Fruit fly (Drosophila melanogaster) whole organism, embryonic: Measurements from ENCODE around the gene Ythdc1.

Experiments used
- Antp ChIP-seq: fragments of 200-800 bp; sonication (Bioruptor generic); optimal IDR thresholded peaks from 3 replicates; lab custom pipeline; 2016; ENCODE audit warnings: missing biosample characterization, missing genetic modification characterization
- Blimp-1 ChIP-seq: fragments of 200-800 bp; sonication (Bioruptor generic); optimal IDR thresholded peaks from 3 replicates; lab custom pipeline; 2018; ENCODE audit warnings: missing biosample characterization, missing genetic modification characterization, mild to moderate bottlenecking, moderate library complexity, missing genetic modification reagents
- CG10209 ChIP-seq: fragments of 200-800 bp; sonication (Bioruptor generic); optimal IDR thresholded peaks from 3 replicates; lab custom pipeline; 2017; ENCODE audit warnings: missing biosample characterization, mild to moderate bottlenecking, missing genetic modification characterization, missing genetic modification reagents
- CG10366 ChIP-seq: fragments of 200-800 bp; sonication (Bioruptor generic); IDR thresholded peaks from 2 replicates; pipeline ENCODE4 v1.3.6; 2022; ENCODE audit warnings: missing biosample characterization, missing genetic modification characterization
- CG10431 ChIP-seq: fragments of 200-800 bp; sonication (Bioruptor generic); optimal IDR thresholded peaks from 3 replicates; lab custom pipeline; 2018; ENCODE audit warnings: missing biosample characterization, mild to moderate bottlenecking, missing genetic modification characterization
- CG10654 ChIP-seq: fragments of 200-800 bp; sonication (Bioruptor generic); optimal IDR thresholded peaks from 2 replicates; lab custom pipeline; 2016; ENCODE audit warnings: missing biosample characterization, missing genetic modification characterization
- CG12769 ChIP-seq: fragments of 200-800 bp; sonication (Bioruptor generic); optimal IDR thresholded peaks from 2 replicates; lab custom pipeline; 2019; ENCODE audit warnings: missing biosample characterization, mild to moderate bottlenecking, missing genetic modification characterization, moderate library complexity
- CG13424 ChIP-seq: fragments of 200-800 bp; sonication (Bioruptor generic); optimal IDR thresholded peaks from 2 replicates; lab custom pipeline; 2019; ENCODE audit warnings: missing biosample characterization, mild to moderate bottlenecking, missing genetic modification characterization, moderate library complexity
- CG14050 ChIP-seq: fragments of 200-800 bp; sonication (Bioruptor generic); IDR thresholded peaks from 3 replicates; pipeline ENCODE4 v1.3.6; 2022; ENCODE audit warnings: missing biosample characterization, missing genetic modification characterization
- CG1529 ChIP-seq: fragments of 200-800 bp; sonication (Bioruptor generic); optimal IDR thresholded peaks from 3 replicates; lab custom pipeline; 2018; ENCODE audit warnings: missing biosample characterization, missing genetic modification characterization
- CG1602 ChIP-seq: fragments of 200-800 bp; sonication (Bioruptor generic); optimal IDR thresholded peaks from 3 replicates; lab custom pipeline; 2016; ENCODE audit warnings: missing biosample characterization, missing genetic modification characterization
- CG16779 ChIP-seq: fragments of 200-800 bp; sonication (Bioruptor generic); IDR thresholded peaks from 2 replicates; pipeline ENCODE4 v1.3.6; 2022; ENCODE audit warnings: missing biosample characterization, missing genetic modification characterization
- CG17328 ChIP-seq: fragments of 200-800 bp; sonication (Bioruptor generic); IDR thresholded peaks from 2 replicates; pipeline ENCODE4 v1.3.6; 2022; ENCODE audit warnings: missing biosample characterization, missing genetic modification characterization
- CG17359 ChIP-seq: fragments of 200-800 bp; sonication (Bioruptor generic); optimal IDR thresholded peaks from 3 replicates; lab custom pipeline; 2018; ENCODE audit warnings: missing biosample characterization, mild to moderate bottlenecking, missing genetic modification characterization, moderate library complexity
- CG1792 ChIP-seq: fragments of 200-800 bp; sonication (Bioruptor generic); optimal IDR thresholded peaks from 2 replicates; lab custom pipeline; 2016; ENCODE audit warnings: missing biosample characterization, missing genetic modification characterization
- CG2678 ChIP-seq: fragments of 200-800 bp; sonication (Bioruptor generic); optimal IDR thresholded peaks from 3 replicates; lab custom pipeline; 2019; ENCODE audit warnings: missing biosample characterization, mild to moderate bottlenecking, missing genetic modification characterization, moderate library complexity
- CG2712 ChIP-seq: fragments of 200-800 bp; optimal IDR thresholded peaks from 3 replicates; lab custom pipeline; 2019; ENCODE audit warnings: missing biosample characterization, mild to moderate bottlenecking, missing genetic modification characterization, moderate library complexity
- CG31441 ChIP-seq: fragments of 200-800 bp; sonication (Bioruptor generic); IDR thresholded peaks from 2 replicates; pipeline ENCODE4 v1.3.6; 2022; ENCODE audit warnings: missing biosample characterization, missing genetic modification characterization
- CG32772 ChIP-seq: fragments of 200-800 bp; sonication (Bioruptor generic); IDR thresholded peaks from 2 replicates; pipeline ENCODE4 v1.3.6; 2022; ENCODE audit warnings: missing biosample characterization, missing genetic modification characterization
- CG3838 ChIP-seq: fragments of 200-800 bp; sonication (Bioruptor generic); optimal IDR thresholded peaks from 3 replicates; lab custom pipeline; 2016; ENCODE audit warnings: missing biosample characterization, missing genetic modification characterization
- CG4404 ChIP-seq: fragments of 200-800 bp; sonication (Bioruptor generic); IDR thresholded peaks from 2 replicates; pipeline ENCODE4 v1.3.6; 2022; ENCODE audit warnings: missing biosample characterization, missing genetic modification characterization
- CG6689 ChIP-seq: fragments of 200-800 bp; sonication (Bioruptor generic); IDR thresholded peaks from 2 replicates; pipeline ENCODE4 v1.3.6; 2022; ENCODE audit warnings: missing biosample characterization, missing genetic modification characterization
- CG7372 ChIP-seq: fragments of 200-800 bp; sonication (Bioruptor generic); IDR thresholded peaks from 2 replicates; pipeline ENCODE4 v1.3.6; 2022; ENCODE audit warnings: missing biosample characterization, missing genetic modification characterization
- CG8388 ChIP-seq: fragments of 200-800 bp; sonication (Bioruptor generic); optimal IDR thresholded peaks from 2 replicates; lab custom pipeline; 2019; ENCODE audit warnings: missing biosample characterization, mild to moderate bottlenecking, missing genetic modification characterization, moderate library complexity
- Deaf1 ChIP-seq: fragments of 200-800 bp; optimal IDR thresholded peaks from 3 replicates; lab custom pipeline; 2019; ENCODE audit warnings: missing biosample characterization, mild to moderate bottlenecking, missing genetic modification characterization, moderate library complexity
- Ets65A ChIP-seq: fragments of 200-800 bp; sonication (Bioruptor generic); peaks from one replicate; lab custom pipeline; 2016; ENCODE audit warnings: missing biosample characterization, missing genetic modification characterization
- Fer2 ChIP-seq: fragments of 200-800 bp; sonication (Bioruptor generic); optimal IDR thresholded peaks from 2 replicates; lab custom pipeline; 2018; ENCODE audit warnings: missing biosample characterization, mild to moderate bottlenecking, missing genetic modification characterization, moderate library complexity
- Jarid2 ChIP-seq: fragments of 200-800 bp; sonication (Bioruptor generic); optimal IDR thresholded peaks from 3 replicates; lab custom pipeline; 2017; ENCODE audit warnings: mild to moderate bottlenecking, missing biosample characterization, missing genetic modification reagents, missing genetic modification characterization
- Lpt ChIP-seq: fragments of >200 bp; optimal IDR thresholded peaks from 2 replicates; lab custom pipeline; 2018; ENCODE audit warnings: missing biosample characterization, missing genetic modification characterization
- NK7.1 ChIP-seq: fragments of 200-800 bp; sonication (Bioruptor generic); optimal IDR thresholded peaks from 3 replicates; lab custom pipeline; 2016; ENCODE audit warnings: missing biosample characterization, missing genetic modification characterization
- Pdp1 ChIP-seq, 2 experiments: fragments of 200-800 bp; sonication (Bioruptor generic); optimal IDR thresholded peaks; 3 replicates each; lab custom pipeline; 2016; ENCODE audit warnings: missing biosample characterization in 2 of 2, missing genetic modification characterization in 2 of 2, mild to moderate bottlenecking in 1 of 2, moderate library complexity in 1 of 2
- Ptx1 ChIP-seq: fragments of 200-800 bp; sonication (Bioruptor generic); IDR thresholded peaks from 2 replicates; pipeline ENCODE4 v1.3.6; 2022; ENCODE audit warnings: missing biosample characterization, missing genetic modification characterization
- aop ChIP-seq: fragments of 200-800 bp; sonication (Bioruptor generic); IDR thresholded peaks from 2 replicates; pipeline ENCODE4 v1.3.6; 2022; ENCODE audit warnings: missing biosample characterization, missing genetic modification characterization
- croc ChIP-seq: fragments of 200-800 bp; sonication (Bioruptor generic); conservative IDR thresholded peaks from 3 replicates; pipeline ENCODE4 v1.3.6; 2022; ENCODE audit warnings: missing biosample characterization, missing genetic modification characterization
- dmrt99B ChIP-seq: fragments of 200-800 bp; sonication (Bioruptor generic); optimal IDR thresholded peaks from 2 replicates; lab custom pipeline; 2018; ENCODE audit warnings: missing biosample characterization, mild to moderate bottlenecking, missing genetic modification characterization, moderate library complexity
- esg ChIP-seq: fragments of 200-800 bp; sonication (Bioruptor generic); conservative IDR thresholded peaks from 2 replicates; pipeline ENCODE4 v1.3.6; 2022; ENCODE audit warnings: missing biosample characterization, missing genetic modification characterization
- fd96Cb ChIP-seq: fragments of 200-800 bp; sonication (Bioruptor generic); optimal IDR thresholded peaks from 2 replicates; lab custom pipeline; 2018; ENCODE audit warnings: missing biosample characterization, mild to moderate bottlenecking, missing genetic modification characterization, moderate library complexity
- jumu ChIP-seq: fragments of 200-800 bp; sonication (Bioruptor generic); optimal IDR thresholded peaks from 3 replicates; lab custom pipeline; 2016; ENCODE audit warnings: missing biosample characterization, missing genetic modification characterization
- lov ChIP-seq, 2 experiments: fragments of 200-800 bp in 1 of 2; fragments of >200 bp in 1 of 2; sonication (Bioruptor generic) in 1 of 2; IDR thresholded peaks in 1 of 2; optimal IDR thresholded peaks in 1 of 2; 2 replicates in 1 of 2; 3 replicates in 1 of 2; pipeline versions ENCODE4 v1.3.6 to Lab custom; 2017 to 2022; ENCODE audit warnings: missing biosample characterization in 1 of 2, missing genetic modification characterization in 1 of 2
- nmo ChIP-seq: fragments of 200-800 bp; sonication (Bioruptor generic); optimal IDR thresholded peaks from 2 replicates; lab custom pipeline; 2018; ENCODE audit warnings: missing biosample characterization, mild to moderate bottlenecking, missing genetic modification characterization, moderate library complexity
- psq ChIP-seq: fragments of 200-800 bp; sonication (Bioruptor generic); optimal IDR thresholded peaks from 2 replicates; lab custom pipeline; 2017; ENCODE audit warnings: missing biosample characterization, missing genetic modification characterization
- rib ChIP-seq: fragments of 200-800 bp; sonication (Bioruptor generic); IDR thresholded peaks from 2 replicates; pipeline ENCODE4 v1.3.6; 2022; ENCODE audit warnings: missing biosample characterization, missing genetic modification characterization
- sisA ChIP-seq: fragments of 200-800 bp; sonication (Bioruptor generic); IDR thresholded peaks from 2 replicates; pipeline ENCODE4 v1.3.6; 2022; ENCODE audit warnings: missing biosample characterization, missing genetic modification characterization
- slbo ChIP-seq: fragments of 200-800 bp; sonication (Bioruptor generic); IDR thresholded peaks from 2 replicates; pipeline ENCODE4 v1.3.6; 2022; ENCODE audit warnings: missing biosample characterization, missing genetic modification characterization
- tup ChIP-seq: fragments of 200-800 bp; sonication (Bioruptor generic); optimal IDR thresholded peaks from 2 replicates; lab custom pipeline; 2016; ENCODE audit warnings: missing biosample characterization, mild to moderate bottlenecking, missing genetic modification characterization, moderate library complexity
- vvl ChIP-seq: fragments of 200-800 bp; sonication (Bioruptor generic); IDR thresholded peaks from 2 replicates; pipeline ENCODE4 v1.3.6; 2022; ENCODE audit warnings: missing biosample characterization, missing genetic modification characterization
- wor ChIP-seq: fragments of 200-800 bp; sonication (Bioruptor generic); IDR thresholded peaks from 2 replicates; pipeline ENCODE4 v1.3.6; 2022; ENCODE audit warnings: missing biosample characterization, missing genetic modification characterization
- zfh2 ChIP-seq: fragments of 200-800 bp; sonication (Bioruptor generic); optimal IDR thresholded peaks from 2 replicates; lab custom pipeline; 2016; ENCODE audit warnings: missing biosample characterization, missing genetic modification characterization

The Ythdc1 gene

dm6 chr3L:3382489-3382879 lies 8.5 kb upstream of the Ythdc1 start (continued):
- peak; percentile 17 for TF ChIP-seq CG10431 (GFP tag; lab: Kevin White, UChicago)
- TF ChIP-seq CG4404 = peak; percentile 79
- peak; percentile 94 for TF ChIP-seq Ets65A (GFP tag; lab: Kevin White, UChicago)
- peak; percentile 92 for TF ChIP-seq CG12769 (tag; lab: Kevin White, UChicago)
- peak; percentile 95 for TF ChIP-seq vvl (GFP tag; lab: Robert Waterston, UW)
- peak; percentile 87 for TF ChIP-seq CG17328
- no peak for TF ChIP-seq Lpt (GFP tag; lab: Kevin White, UChicago)

dm6 chr3L:3381869-3382488 lies 8.0 kb upstream of the Ythdc1 start:
- peak; percentile 57 for TF ChIP-seq CG2678 (tag; lab: Kevin White, UChicago)
- TF ChIP-seq CG2712 = no peak
- no peak for TF ChIP-seq CG3838 (GFP tag; lab: Kevin White, UChicago)
- no peak for TF ChIP-seq CG10654 (GFP tag; lab: Kevin White, UChicago)
- TF ChIP-seq zfh2 (GFP tag; lab: Kevin White, UChicago) = peak; percentile 14
- no peak for TF ChIP-seq CG10431 (GFP tag; lab: Kevin White, UChicago)
- no peak for TF ChIP-seq CG1529
- peak; percentile 12 for TF ChIP-seq Jarid2 (GFP tag; lab: Kevin White, UChicago)
- peak; percentile 65 for TF ChIP-seq Ptx1
- no peak for TF ChIP-seq Antp (GFP tag; lab: Kevin White, UChicago)
- TF ChIP-seq CG10209 (GFP tag; lab: Kevin White, UChicago) = peak; percentile 3
- TF ChIP-seq wor = peak; percentile 13; the same call in 1 of the 2 replicates
- no peak for TF ChIP-seq Deaf1
- peak; percentile 88 for TF ChIP-seq slbo (GFP tag; lab: Robert Waterston, UW)
- TF ChIP-seq rib (GFP tag; lab: Robert Waterston, UW) = peak; percentile 47; the same call in 1 of the 2 replicates
- TF ChIP-seq CG17359 (tag; lab: Kevin White, UChicago) = peak; percentile 60
- peak; percentile 9 for TF ChIP-seq Fer2 (tag; lab: Kevin White, UChicago)
- TF ChIP-seq CG10366 (GFP tag; lab: Robert Waterston, UW) = peak; percentile 64
- no peak for TF ChIP-seq lov (optimal IDR thresholded peaks at IDR 0.05; lab: Kevin White, UChicago)
- TF ChIP-seq lov (GFP tag; IDR thresholded peaks at IDR 0.05; lab: Robert Waterston, UW) = 0 out of 3 replicates have a peak, but pooled peaks have one; percentile 8
- peak; percentile 17 for TF ChIP-seq Blimp-1
- TF ChIP-seq jumu = no peak
- TF ChIP-seq CG13424 = peak; percentile 44
- TF ChIP-seq CG7372 = 0 out of 2 replicates have a peak, but pooled peaks have one; percentile 18
- TF ChIP-seq CG14050 (GFP tag; lab: Robert Waterston, UW) = 0 out of 3 replicates have a peak, but pooled peaks have one; percentile 31
- peak; percentile 52 for TF ChIP-seq dmrt99B (tag; lab: Kevin White, UChicago)
- TF ChIP-seq CG8388 (GFP tag; lab: Kevin White, UChicago) = peak; percentile 35
- no peak for TF ChIP-seq CG16779 (GFP tag; lab: Robert Waterston, UW)
- TF ChIP-seq CG1792 (GFP tag; lab: Kevin White, UChicago) = no peak
- TF ChIP-seq CG32772 (GFP tag; lab: Robert Waterston, UW) = no peak
- peak; percentile 45 for TF ChIP-seq CG6689 (GFP tag; lab: Robert Waterston, UW)
- TF ChIP-seq sisA (GFP tag; lab: Robert Waterston, UW) = peak; percentile 69
- no peak for TF ChIP-seq croc (GFP tag; lab: Robert Waterston, UW)
- peak; percentile 62 for TF ChIP-seq CG12769 (tag; lab: Kevin White, UChicago)
- no peak for TF ChIP-seq NK7.1 (GFP tag; lab: Kevin White, UChicago)
- no peak for TF ChIP-seq aop (GFP tag; lab: Robert Waterston, UW)
- TF ChIP-seq Lpt (GFP tag; lab: Kevin White, UChicago) = no peak
- no peak for TF ChIP-seq psq
- peak; percentile 12 for TF ChIP-seq CG1602 (GFP tag; lab: Kevin White, UChicago)
- TF ChIP-seq esg (GFP tag; lab: Robert Waterston, UW) = peak; percentile 63
- peak; percentile 25 for TF ChIP-seq fd96Cb (tag; lab: Kevin White, UChicago)
- TF ChIP-seq Pdp1 (GFP tag; optimal IDR thresholded peaks at IDR 0.05; lab: Kevin White, UChicago) = no peak
- TF ChIP-seq tup (GFP tag; lab: Kevin White, UChicago) = peak; percentile 6
- TF ChIP-seq CG31441 (GFP tag; lab: Robert Waterston, UW) = peak; percentile 40; the same call in 1 of the 2 replicates
- TF ChIP-seq nmo (GFP tag; lab: Kevin White, UChicago) = peak; percentile 21
